Fruit fly (Drosophila melanogaster) whole organism, prepupa: ENCODE results near the gene CG10638.

Experiments used
- Blimp-1 ChIP-seq: fragments of 200-800 bp; sonication (Bioruptor generic); optimal IDR thresholded peaks from 3 replicates; lab custom pipeline; 2017; ENCODE audit warnings: missing biosample characterization, missing genetic modification characterization, mild to moderate bottlenecking, moderate library complexity, missing genetic modification reagents
- CG10631 ChIP-seq: fragments of 200-800 bp; sonication (Bioruptor generic); optimal IDR thresholded peaks from 2 replicates; lab custom pipeline; 2016; ENCODE audit warnings: missing biosample characterization, missing genetic modification characterization
- CG10669 ChIP-seq: fragments of 200-800 bp; sonication (Bioruptor generic); optimal IDR thresholded peaks from 3 replicates; lab custom pipeline; 2018; ENCODE audit warnings: missing biosample characterization, mild to moderate bottlenecking, missing genetic modification characterization, moderate library complexity
- CG11294 ChIP-seq: fragments of 200-800 bp; sonication (Bioruptor generic); IDR thresholded peaks from 2 replicates; pipeline ENCODE4 v1.3.6; 2022; ENCODE audit warnings: missing biosample characterization, missing genetic modification characterization
- CG11762 ChIP-seq: fragments of 200-800 bp; sonication (Bioruptor generic); optimal IDR thresholded peaks from 3 replicates; lab custom pipeline; 2016; ENCODE audit warnings: missing biosample characterization, missing genetic modification characterization; ENCODE audit not compliant: insufficient read depth
- CG11902 ChIP-seq: fragments of 200-800 bp; sonication (Bioruptor generic); optimal IDR thresholded peaks from 3 replicates; lab custom pipeline; 2016; ENCODE audit warnings: missing biosample characterization, missing genetic modification characterization
- CG1621 ChIP-seq: fragments of 200-800 bp; sonication (Bioruptor generic); optimal IDR thresholded peaks from 3 replicates; lab custom pipeline; 2018; ENCODE audit warnings: missing biosample characterization, mild to moderate bottlenecking, missing genetic modification characterization
- CG3032 ChIP-seq: fragments of 200-800 bp; optimal IDR thresholded peaks from 2 replicates; lab custom pipeline; 2019; ENCODE audit warnings: missing biosample characterization, mild to moderate bottlenecking, missing genetic modification characterization, moderate library complexity
- CG31627 ChIP-seq: fragments of 200-800 bp; sonication (Bioruptor generic); optimal IDR thresholded peaks from 3 replicates; lab custom pipeline; 2016; ENCODE audit warnings: missing biosample characterization, missing genetic modification characterization
- CG34406 ChIP-seq: fragments of 200-800 bp; sonication (Bioruptor generic); optimal IDR thresholded peaks from 3 replicates; lab custom pipeline; 2016; ENCODE audit warnings: missing biosample characterization, missing genetic modification characterization
- CG3919 ChIP-seq: fragments of 200-800 bp; sonication (Bioruptor generic); optimal IDR thresholded peaks from 3 replicates; lab custom pipeline; 2016; ENCODE audit warnings: missing biosample characterization, missing genetic modification characterization
- CG4318 ChIP-seq: fragments of 200-800 bp; sonication (Bioruptor generic); optimal IDR thresholded peaks from 3 replicates; lab custom pipeline; 2017; ENCODE audit warnings: missing biosample characterization, mild to moderate bottlenecking, missing genetic modification characterization
- CG6163 ChIP-seq: fragments of 200-800 bp; sonication (Bioruptor generic); IDR thresholded peaks from 3 replicates; pipeline ENCODE4 v1.3.6; 2022; ENCODE audit warnings: missing biosample characterization, missing genetic modification characterization
- CG6276 ChIP-seq: fragments of 200-800 bp; sonication (Bioruptor generic); optimal IDR thresholded peaks from 2 replicates; lab custom pipeline; 2017; ENCODE audit warnings: missing biosample characterization, mild to moderate bottlenecking, missing genetic modification characterization
- CG6792 ChIP-seq: fragments of 200-800 bp; sonication (Bioruptor generic); optimal IDR thresholded peaks from 3 replicates; lab custom pipeline; 2016; ENCODE audit warnings: missing biosample characterization, missing genetic modification characterization
- CG6808 ChIP-seq: fragments of 200-800 bp; sonication (Bioruptor generic); optimal IDR thresholded peaks from 3 replicates; lab custom pipeline; 2017; ENCODE audit warnings: missing biosample characterization, missing genetic modification characterization, mild to moderate bottlenecking, moderate library complexity, missing genetic modification reagents
- CG7368 ChIP-seq: fragments of 200-800 bp; sonication (Bioruptor generic); optimal IDR thresholded peaks from 3 replicates; lab custom pipeline; 2016; ENCODE audit warnings: missing biosample characterization, missing genetic modification characterization
- CG8119 ChIP-seq: fragments of 200-800 bp; sonication (Bioruptor generic); IDR thresholded peaks from 3 replicates; pipeline ENCODE4 v1.3.6; 2022; ENCODE audit warnings: missing biosample characterization, missing genetic modification characterization
- CG8319 ChIP-seq: fragments of 200-800 bp; sonication (Bioruptor generic); optimal IDR thresholded peaks from 3 replicates; lab custom pipeline; 2016; ENCODE audit warnings: missing biosample characterization, missing genetic modification characterization
- CG8632 ChIP-seq: fragments of 200-800 bp; sonication (Bioruptor generic); optimal IDR thresholded peaks from 3 replicates; lab custom pipeline; 2016; ENCODE audit warnings: missing biosample characterization, missing genetic modification characterization
- CG9139 ChIP-seq: fragments of 200-800 bp; sonication (Bioruptor generic); optimal IDR thresholded peaks from 3 replicates; lab custom pipeline; 2017; ENCODE audit warnings: missing biosample characterization, mild to moderate bottlenecking, missing genetic modification characterization
- Eip75B ChIP-seq: fragments of 200-800 bp; sonication (Bioruptor generic); optimal IDR thresholded peaks from 3 replicates; lab custom pipeline; 2016; ENCODE audit warnings: missing biosample characterization, missing genetic modification characterization
- Eip78C ChIP-seq: fragments of 200-800 bp; sonication (Bioruptor generic); peaks from one replicate; lab custom pipeline; 2016; ENCODE audit warnings: missing biosample characterization, missing genetic modification characterization
- Eip93F ChIP-seq: fragments of 200-800 bp; sonication (Bioruptor generic); optimal IDR thresholded peaks from 2 replicates; lab custom pipeline; 2016; ENCODE audit warnings: missing biosample characterization, mild to moderate bottlenecking, missing genetic modification characterization
- Ets96B ChIP-seq: fragments of 200-800 bp; optimal IDR thresholded peaks from 2 replicates; lab custom pipeline; 2019; ENCODE audit warnings: missing biosample characterization, mild to moderate bottlenecking, missing genetic modification characterization, moderate library complexity
- Hr38 ChIP-seq: sonication (Bioruptor generic); optimal IDR thresholded peaks from 2 replicates; lab custom pipeline; 2016; ENCODE audit warnings: missing biosample characterization, missing genetic modification characterization
- Hr4 ChIP-seq: fragments of 200-800 bp; sonication (Bioruptor generic); optimal IDR thresholded peaks from 3 replicates; lab custom pipeline; 2016; ENCODE audit warnings: missing biosample characterization, missing genetic modification characterization
- Lpt ChIP-seq: fragments of 200-800 bp; sonication (Bioruptor generic); optimal IDR thresholded peaks from 3 replicates; lab custom pipeline; 2016; ENCODE audit warnings: missing biosample characterization, missing genetic modification characterization
- OdsH ChIP-seq: fragments of 200-800 bp; sonication (Bioruptor generic); optimal IDR thresholded peaks from 3 replicates; lab custom pipeline; 2016; ENCODE audit warnings: missing biosample characterization, missing genetic modification characterization
- Sox102F ChIP-seq: fragments of 200-800 bp; sonication (Bioruptor generic); optimal IDR thresholded peaks from 2 replicates; lab custom pipeline; 2016; ENCODE audit warnings: missing biosample characterization, mild to moderate bottlenecking, missing genetic modification characterization
- Sox14 ChIP-seq: fragments of 200-800 bp; sonication (Bioruptor generic); optimal IDR thresholded peaks from 3 replicates; lab custom pipeline; 2016; ENCODE audit warnings: missing biosample characterization, missing genetic modification characterization
- achi ChIP-seq: fragments of 200-800 bp; sonication (Bioruptor generic); optimal IDR thresholded peaks from 3 replicates; lab custom pipeline; 2016; ENCODE audit warnings: missing biosample characterization, missing genetic modification characterization
- cyc ChIP-seq: fragments of 200-800 bp; sonication (Bioruptor generic); optimal IDR thresholded peaks from 3 replicates; lab custom pipeline; 2016; ENCODE audit warnings: missing biosample characterization, missing genetic modification characterization
- dac ChIP-seq: fragments of 200-800 bp; sonication (Bioruptor generic); optimal IDR thresholded peaks from 2 replicates; lab custom pipeline; 2017; ENCODE audit warnings: missing biosample characterization, mild to moderate bottlenecking, missing genetic modification characterization
- dsx ChIP-seq: fragments of 200-800 bp; optimal IDR thresholded peaks from 3 replicates; lab custom pipeline; 2019; ENCODE audit warnings: missing biosample characterization, mild to moderate bottlenecking, missing genetic modification characterization, moderate library complexity; ENCODE audit not compliant: poor library complexity, severe bottlenecking
- eg ChIP-seq: fragments of 200-800 bp; sonication (Bioruptor generic); IDR thresholded peaks from 3 replicates; pipeline ENCODE4 v1.3.6; 2022; ENCODE audit warnings: missing biosample characterization, missing genetic modification characterization
- fd59A ChIP-seq: fragments of 200-800 bp; sonication (Bioruptor generic); optimal IDR thresholded peaks from 2 replicates; lab custom pipeline; 2017; ENCODE audit warnings: missing biosample characterization, mild to moderate bottlenecking, missing genetic modification characterization, missing genetic modification reagents
- fd85E ChIP-seq: fragments of 200-800 bp; sonication (Bioruptor generic); optimal IDR thresholded peaks from 3 replicates; lab custom pipeline; 2016; ENCODE audit warnings: missing biosample characterization, missing genetic modification characterization
- fkh ChIP-seq: fragments of 200-800 bp; sonication (Bioruptor generic); optimal IDR thresholded peaks from 3 replicates; lab custom pipeline; 2017; ENCODE audit warnings: missing biosample characterization, mild to moderate bottlenecking, missing genetic modification characterization, moderate library complexity
- net ChIP-seq: fragments of 200-800 bp; sonication (Bioruptor generic); optimal IDR thresholded peaks from 3 replicates; lab custom pipeline; 2016; ENCODE audit warnings: missing biosample characterization, missing genetic modification characterization
- pdm3 ChIP-seq: fragments of 200-800 bp; sonication (Bioruptor generic); optimal IDR thresholded peaks from 3 replicates; lab custom pipeline; 2016; ENCODE audit warnings: missing biosample characterization, missing genetic modification characterization
- salr ChIP-seq, 2 experiments: fragments of 200-800 bp; sonication (Bioruptor generic); optimal IDR thresholded peaks; 3 replicates each; lab custom pipeline; 2016 to 2018; ENCODE audit warnings: missing biosample characterization in 2 of 2, missing genetic modification characterization in 2 of 2, mild to moderate bottlenecking in 1 of 2
- spab ChIP-seq: fragments of 200-800 bp; sonication (Bioruptor generic); optimal IDR thresholded peaks from 2 replicates; lab custom pipeline; 2017; ENCODE audit warnings: missing biosample characterization, mild to moderate bottlenecking, missing genetic modification characterization, missing genetic modification reagents
- svp ChIP-seq: fragments of 200-800 bp; sonication (Bioruptor generic); peaks from one replicate; lab custom pipeline; 2016; ENCODE audit warnings: missing biosample characterization, missing genetic modification characterization
- topi ChIP-seq: fragments of 200-800 bp; sonication (Bioruptor generic); optimal IDR thresholded peaks from 3 replicates; lab custom pipeline; 2016; ENCODE audit warnings: missing biosample characterization, missing genetic modification characterization
- vri ChIP-seq: fragments of 200-800 bp; sonication (Bioruptor generic); optimal IDR thresholded peaks from 3 replicates; lab custom pipeline; 2016; ENCODE audit warnings: missing biosample characterization, mild to moderate bottlenecking, missing genetic modification characterization

CG10638 gene

DNA sequence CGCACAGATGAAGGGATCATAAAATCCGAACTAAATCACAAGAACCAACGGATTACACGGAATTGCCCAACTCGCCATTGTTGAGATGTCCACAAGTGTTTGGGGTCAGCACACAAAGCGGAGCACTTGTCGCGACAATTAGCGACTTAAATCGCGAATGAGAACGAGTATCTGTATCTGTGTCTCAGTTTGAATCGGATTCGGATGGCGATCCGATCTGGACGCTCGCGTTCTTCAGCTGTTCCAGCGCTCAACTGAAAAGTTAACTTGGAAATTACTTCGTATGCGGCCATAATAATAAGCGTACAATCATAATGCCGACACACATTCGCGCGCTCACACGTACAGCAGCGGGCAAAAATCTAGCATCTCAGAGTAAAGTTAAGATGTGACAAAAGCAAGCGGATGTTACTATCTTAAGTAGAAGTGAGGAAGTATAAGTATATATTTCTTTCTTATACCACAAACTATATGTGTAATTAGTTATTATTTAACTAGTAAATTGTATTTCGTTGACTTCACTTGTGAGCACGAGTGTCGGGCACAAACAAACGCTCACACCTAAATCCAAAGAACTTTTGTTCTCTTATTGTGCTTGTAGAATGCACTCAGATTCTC lies 10.6 kb downstream of the CG10638 start, which contains the start of gene CG10660 (continued):
- TF ChIP-seq Lpt (GFP tag; lab: Kevin White, UChicago) (peak; percentile 91), CG11902 (GFP tag; lab: Kevin White, UChicago) (peak; percentile 80), Eip78C (GFP tag; lab: Kevin White, UChicago) (peak; percentile 97), dac (GFP tag; lab: Kevin White, UChicago) (peak; percentile 78), achi (GFP tag; lab: Kevin White, UChicago) (peak; percentile 93), CG9139 (peak; percentile 64), CG10669 (GFP tag; lab: Kevin White, UChicago) (peak; percentile 86), topi (GFP tag; lab: Kevin White, UChicago) (peak; percentile 91), CG6792 (GFP tag; lab: Kevin White, UChicago) (peak; percentile 93), CG8319 (GFP tag; lab: Kevin White, UChicago) (peak; percentile 72), CG1621 (tag; lab: Kevin White, UChicago) (peak; percentile 88), svp (GFP tag; lab: Kevin White, UChicago) (peak; percentile 95), Ets96B (tag; lab: Kevin White, UChicago) (peak; percentile 92), CG6163 (peak; percentile 97), eg (GFP tag; lab: Robert Waterston, UW) (peak; percentile 98), fkh (GFP tag; lab: Kevin White, UChicago) (peak; percentile 61), net (GFP tag; lab: Kevin White, UChicago) (peak; percentile 94), salr (GFP tag; optimal IDR thresholded peaks at IDR 0.05; lab: Kevin White, UChicago) (peak; percentile 79 to 86), fd85E (GFP tag; lab: Kevin White, UChicago) (peak; percentile 66), CG34406 (GFP tag; lab: Kevin White, UChicago) (peak; percentile 94), OdsH (GFP tag; lab: Kevin White, UChicago) (peak; percentile 95), Hr4 (GFP tag; lab: Kevin White, UChicago) (peak; percentile 94)

DNA sequence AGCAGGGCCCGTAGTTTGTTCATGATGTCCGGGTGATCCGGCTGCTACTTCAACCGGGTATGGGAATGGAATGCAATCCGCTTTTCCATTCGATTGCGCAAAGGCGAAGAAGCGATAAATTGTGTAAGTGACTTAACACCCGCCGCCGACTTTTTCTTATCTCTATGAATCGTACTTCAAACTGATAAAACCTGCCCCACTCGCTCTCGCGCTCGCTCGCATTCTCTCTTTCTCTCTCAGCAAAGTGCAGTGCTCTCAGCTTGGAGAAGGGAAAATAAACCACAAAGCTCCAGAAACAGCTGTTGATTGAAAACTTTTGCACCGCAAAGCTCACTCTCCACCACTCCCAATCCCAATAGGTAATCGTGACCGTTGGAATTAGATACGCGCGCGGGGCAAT lies 11.2 kb downstream of the CG10638 start:
- TF ChIP-seq CG7368 (GFP tag; lab: Kevin White, UChicago) (no peak), Eip78C (GFP tag; lab: Kevin White, UChicago) (peak; percentile 27), CG10669 (GFP tag; lab: Kevin White, UChicago) (no peak), topi (GFP tag; lab: Kevin White, UChicago) (no peak), CG6808 (no peak), Ets96B (tag; lab: Kevin White, UChicago) (no peak), CG11762 (GFP tag; lab: Kevin White, UChicago) (no peak), Eip75B (no peak), CG10631 (GFP tag; lab: Kevin White, UChicago) (no peak), dsx (GFP tag; lab: Kevin White, UChicago) (no peak), Hr38 (GFP tag; lab: Kevin White, UChicago) (no peak), CG11294 (no peak), CG3919 (GFP tag; lab: Kevin White, UChicago) (no peak), CG6792 (GFP tag; lab: Kevin White, UChicago) (no peak), pdm3 (GFP tag; lab: Kevin White, UChicago) (no peak), CG9139 (peak; percentile 15), Eip93F (GFP tag; lab: Kevin White, UChicago) (no peak), CG6276 (GFP tag; lab: Kevin White, UChicago) (peak; percentile 63), CG8119 (GFP tag; lab: Robert Waterston, UW) (peak; percentile 57; the same call in 2 of the 3 replicates), Sox14 (GFP tag; lab: Kevin White, UChicago) (no peak), CG31627 (GFP tag; lab: Kevin White, UChicago) (no peak), CG8632 (no peak), svp (GFP tag; lab: Kevin White, UChicago) (no peak), salr (GFP tag; optimal IDR thresholded peaks at IDR 0.05; lab: Kevin White, UChicago) (no peak), CG4318 (no peak), CG6163 (peak; percentile 55; the same call in 2 of the 3 replicates), cyc (GFP tag; lab: Kevin White, UChicago) (no peak), Sox102F (GFP tag; lab: Kevin White, UChicago) (peak; percentile 24), fd59A (GFP tag; lab: Kevin White, UChicago) (no peak), fkh (GFP tag; lab: Kevin White, UChicago) (no peak), Blimp-1 (no peak), eg (GFP tag; lab: Robert Waterston, UW) (peak; percentile 56; the same call in 2 of the 3 replicates), CG3032 (tag; lab: Kevin White, UChicago) (no peak), net (GFP tag; lab: Kevin White, UChicago) (no peak), Lpt (GFP tag; lab: Kevin White, UChicago) (no peak), vri (peak; percentile 92), CG34406 (GFP tag; lab: Kevin White, UChicago) (no peak), fd85E (GFP tag; lab: Kevin White, UChicago) (peak; percentile 42), OdsH (GFP tag; lab: Kevin White, UChicago) (no peak), spab (GFP tag; lab: Kevin White, UChicago) (no peak), CG11902 (GFP tag; lab: Kevin White, UChicago) (no peak)
